Fruit fly (Drosophila melanogaster) whole organism, embryonic: ENCODE results near the gene cu.

Experiments
- Adf1 ChIP-seq: fragments of 200-800 bp; sonication (Bioruptor generic); IDR thresholded peaks from 2 replicates; pipeline ENCODE4 v1.3.6; 2022; ENCODE audit warnings: missing biosample characterization, missing genetic modification characterization
- Asciz ChIP-seq: fragments of 200-800 bp; sonication (Bioruptor generic); optimal IDR thresholded peaks from 2 replicates; lab custom pipeline; 2017; ENCODE audit warnings: missing biosample characterization, mild to moderate bottlenecking, missing genetic modification characterization, missing genetic modification reagents
- CG10209 ChIP-seq: fragments of 200-800 bp; sonication (Bioruptor generic); optimal IDR thresholded peaks from 3 replicates; lab custom pipeline; 2017; ENCODE audit warnings: missing biosample characterization, mild to moderate bottlenecking, missing genetic modification characterization, missing genetic modification reagents
- CG1024 ChIP-seq: fragments of 200-800 bp; sonication (Bioruptor generic); IDR thresholded peaks from 2 replicates; pipeline ENCODE4 v1.3.6; 2022; ENCODE audit warnings: missing biosample characterization, missing genetic modification characterization
- CG11695 ChIP-seq: fragments of 200-800 bp; sonication (Bioruptor generic); IDR thresholded peaks from 3 replicates; pipeline ENCODE4 v1.3.6; 2022; ENCODE audit warnings: missing biosample characterization, missing genetic modification characterization
- CG12155 ChIP-seq: fragments of 200-800 bp; sonication (Bioruptor generic); optimal IDR thresholded peaks from 3 replicates; lab custom pipeline; 2016; ENCODE audit warnings: missing biosample characterization, missing genetic modification characterization
- CG12942 ChIP-seq: fragments of 200-800 bp; sonication (Bioruptor generic); optimal IDR thresholded peaks from 3 replicates; lab custom pipeline; 2016; ENCODE audit warnings: missing biosample characterization, missing genetic modification characterization
- CG14860 ChIP-seq: fragments of 200-800 bp; sonication (Bioruptor generic); IDR thresholded peaks from 3 replicates; pipeline ENCODE4 v1.3.6; 2022; ENCODE audit warnings: missing biosample characterization, missing genetic modification characterization; ENCODE audit not compliant: partially characterized antibody
- CG17186 ChIP-seq: fragments of 200-800 bp; sonication (Bioruptor generic); optimal IDR thresholded peaks from 3 replicates; lab custom pipeline; 2017; ENCODE audit warnings: missing biosample characterization, missing genetic modification reagents, missing genetic modification characterization
- CG2202 ChIP-seq: fragments of 200-800 bp; sonication (Bioruptor generic); optimal IDR thresholded peaks from 2 replicates; lab custom pipeline; 2018; ENCODE audit warnings: missing biosample characterization, mild to moderate bottlenecking, missing genetic modification characterization
- CG31441 ChIP-seq: fragments of 200-800 bp; sonication (Bioruptor generic); IDR thresholded peaks from 2 replicates; pipeline ENCODE4 v1.3.6; 2022; ENCODE audit warnings: missing biosample characterization, missing genetic modification characterization
- CG3838 ChIP-seq: fragments of 200-800 bp; sonication (Bioruptor generic); optimal IDR thresholded peaks from 3 replicates; lab custom pipeline; 2016; ENCODE audit warnings: missing biosample characterization, missing genetic modification characterization
- CG4328 ChIP-seq: fragments of 200-800 bp; sonication (Bioruptor generic); optimal IDR thresholded peaks from 3 replicates; lab custom pipeline; 2017; ENCODE audit warnings: missing biosample characterization, missing genetic modification reagents, missing genetic modification characterization
- CG5245 ChIP-seq: fragments of 200-800 bp; sonication (Bioruptor generic); optimal IDR thresholded peaks from 3 replicates; lab custom pipeline; 2016; ENCODE audit warnings: missing biosample characterization, missing genetic modification characterization
- CG6254 ChIP-seq: fragments of 200-800 bp; sonication (Bioruptor generic); optimal IDR thresholded peaks from 3 replicates; lab custom pipeline; 2017; ENCODE audit warnings: mild to moderate bottlenecking, missing biosample characterization, missing genetic modification reagents, missing genetic modification characterization
- CG6654 ChIP-seq: fragments of 200-800 bp; sonication (Bioruptor generic); optimal IDR thresholded peaks from 2 replicates; lab custom pipeline; 2017; ENCODE audit warnings: missing biosample characterization, mild to moderate bottlenecking, missing genetic modification characterization
- CG6791 ChIP-seq: fragments of 200-800 bp; sonication (Bioruptor generic); IDR thresholded peaks from 3 replicates; pipeline ENCODE4 v1.3.6; 2022; ENCODE audit warnings: missing biosample characterization, missing genetic modification characterization; ENCODE audit not compliant: partially characterized antibody
- CG7372 ChIP-seq: fragments of 200-800 bp; sonication (Bioruptor generic); IDR thresholded peaks from 2 replicates; pipeline ENCODE4 v1.3.6; 2022; ENCODE audit warnings: missing biosample characterization, missing genetic modification characterization
- CG7786 ChIP-seq: fragments of 200-800 bp; sonication (Bioruptor generic); optimal IDR thresholded peaks from 2 replicates; lab custom pipeline; 2016; ENCODE audit warnings: missing biosample characterization, missing genetic modification characterization
- CG8944 ChIP-seq: fragments of 200-800 bp; sonication (Bioruptor generic); optimal IDR thresholded peaks from 3 replicates; lab custom pipeline; 2016; ENCODE audit warnings: missing biosample characterization, missing genetic modification characterization
- CG9609 ChIP-seq: fragments of 200-800 bp; sonication (Bioruptor generic); optimal IDR thresholded peaks from 3 replicates; lab custom pipeline; 2016; ENCODE audit warnings: missing biosample characterization, missing genetic modification characterization
- CG9797 ChIP-seq: fragments of 200-800 bp; sonication (Bioruptor generic); optimal IDR thresholded peaks from 3 replicates; lab custom pipeline; 2018; ENCODE audit warnings: missing biosample characterization, mild to moderate bottlenecking, missing genetic modification characterization
- CG9817 ChIP-seq: fragments of 200-800 bp; sonication (Bioruptor generic); optimal IDR thresholded peaks from 2 replicates; lab custom pipeline; 2018; ENCODE audit warnings: missing biosample characterization, mild to moderate bottlenecking, missing genetic modification characterization, moderate library complexity
- Chrac-16 ChIP-seq: fragments of 200-800 bp; sonication (Bioruptor generic); optimal IDR thresholded peaks from 3 replicates; lab custom pipeline; 2016; ENCODE audit warnings: missing biosample characterization, missing genetic modification characterization
- ERR ChIP-seq: fragments of 200-800 bp; sonication (Bioruptor generic); optimal IDR thresholded peaks from 2 replicates; lab custom pipeline; 2016; ENCODE audit warnings: missing biosample characterization, missing genetic modification characterization
- Hmx ChIP-seq: fragments of 200-800 bp; sonication (Bioruptor generic); optimal IDR thresholded peaks from 2 replicates; lab custom pipeline; 2016; ENCODE audit warnings: missing biosample characterization, missing genetic modification characterization
- Hr39 ChIP-seq: fragments of >200 bp; optimal IDR thresholded peaks from 2 replicates; lab custom pipeline; 2017
- Kr ChIP-seq: fragments of 200-800 bp; sonication (Bioruptor generic); optimal IDR thresholded peaks from 2 replicates; lab custom pipeline; 2017; ENCODE audit warnings: missing biosample characterization, mild to moderate bottlenecking, missing genetic modification characterization
- NC2β ChIP-seq: fragments of 200-800 bp; sonication (Bioruptor generic); optimal IDR thresholded peaks from 2 replicates; lab custom pipeline; 2016; ENCODE audit warnings: missing biosample characterization, missing genetic modification characterization
- NfI ChIP-seq: fragments of 200-800 bp; sonication (Bioruptor generic); optimal IDR thresholded peaks from 3 replicates; lab custom pipeline; 2018; ENCODE audit warnings: missing biosample characterization, mild to moderate bottlenecking, missing genetic modification characterization, moderate library complexity
- ac ChIP-seq: fragments of 200-800 bp; sonication (Bioruptor generic); optimal IDR thresholded peaks from 3 replicates; lab custom pipeline; 2017; ENCODE audit warnings: missing biosample characterization, mild to moderate bottlenecking, missing genetic modification characterization
- bbx ChIP-seq: fragments of 200-800 bp; sonication (Bioruptor generic); IDR thresholded peaks from 2 replicates; pipeline ENCODE4 v1.3.6; 2022; ENCODE audit warnings: missing biosample characterization, missing genetic modification characterization; ENCODE audit not compliant: partially characterized antibody
- bowl ChIP-seq: fragments of 200-800 bp; sonication (Bioruptor generic); IDR thresholded peaks from 2 replicates; pipeline ENCODE4 v1.3.6; 2022; ENCODE audit warnings: missing biosample characterization, missing genetic modification characterization
- bsh ChIP-seq, 2 experiments: fragments of 200-800 bp; sonication (Bioruptor generic); optimal IDR thresholded peaks; 2 replicates each; lab custom pipeline; 2017 to 2018; ENCODE audit warnings: mild to moderate bottlenecking in 2 of 2, missing biosample characterization in 2 of 2, missing genetic modification characterization in 2 of 2, moderate library complexity in 1 of 2
- cas ChIP-seq: fragments of 200-800 bp; sonication (Bioruptor generic); IDR thresholded peaks from 2 replicates; pipeline ENCODE4 v1.3.6; 2022; ENCODE audit warnings: missing biosample characterization, missing genetic modification characterization
- chif ChIP-seq, 2 experiments: fragments of 200-800 bp; sonication (Bioruptor generic); optimal IDR thresholded peaks; 3 replicates each; lab custom pipeline; 2016; ENCODE audit warnings: missing biosample characterization in 2 of 2, missing genetic modification characterization in 2 of 2
- chn ChIP-seq: fragments of 200-800 bp; sonication (Bioruptor generic); optimal IDR thresholded peaks from 2 replicates; lab custom pipeline; 2016; ENCODE audit warnings: missing biosample characterization, missing genetic modification characterization
- dmrt99B ChIP-seq: fragments of 200-800 bp; sonication (Bioruptor generic); optimal IDR thresholded peaks from 2 replicates; lab custom pipeline; 2018; ENCODE audit warnings: missing biosample characterization, mild to moderate bottlenecking, missing genetic modification characterization, moderate library complexity
- emc ChIP-seq: fragments of 200-800 bp; sonication (Bioruptor generic); optimal IDR thresholded peaks from 2 replicates; lab custom pipeline; 2016; ENCODE audit warnings: missing biosample characterization, missing genetic modification characterization
- eyg ChIP-seq: fragments of 200-800 bp; sonication (Bioruptor generic); optimal IDR thresholded peaks from 3 replicates; lab custom pipeline; 2016; ENCODE audit warnings: missing biosample characterization, missing genetic modification characterization
- gfzf ChIP-seq: fragments of 200-800 bp; sonication (Bioruptor generic); optimal IDR thresholded peaks from 2 replicates; lab custom pipeline; 2016; ENCODE audit warnings: missing biosample characterization, mild to moderate bottlenecking, missing genetic modification characterization, moderate library complexity
- gro ChIP-seq: fragments of 200-800 bp; sonication (Bioruptor generic); optimal IDR thresholded peaks from 2 replicates; lab custom pipeline; 2016; ENCODE audit warnings: missing biosample characterization, missing genetic modification characterization
- gsb ChIP-seq: fragments of 200-800 bp; sonication (Bioruptor generic); IDR thresholded peaks from 2 replicates; pipeline ENCODE4 v1.3.6; 2022; ENCODE audit warnings: missing biosample characterization, missing genetic modification characterization
- gsb-n ChIP-seq: fragments of 200-800 bp; sonication (Bioruptor generic); optimal IDR thresholded peaks from 3 replicates; lab custom pipeline; 2018; ENCODE audit warnings: missing biosample characterization, mild to moderate bottlenecking, missing genetic modification characterization
- gt ChIP-seq: fragments of 200-800 bp; sonication (Bioruptor generic); IDR thresholded peaks from 2 replicates; pipeline ENCODE4 v1.3.6; 2022; ENCODE audit warnings: missing biosample characterization, missing genetic modification characterization
- hkb ChIP-seq, 2 experiments: fragments of 200-800 bp in 1 of 2; fragments of >200 bp in 1 of 2; sonication (Bioruptor generic) in 1 of 2; IDR thresholded peaks in 1 of 2; optimal IDR thresholded peaks in 1 of 2; 2 replicates each; pipeline versions ENCODE4 v1.3.6 to Lab custom; 2017 to 2022; ENCODE audit warnings: missing biosample characterization in 1 of 2, missing genetic modification characterization in 1 of 2
- pb ChIP-seq: fragments of 200-800 bp; sonication (Bioruptor generic); optimal IDR thresholded peaks from 3 replicates; lab custom pipeline; 2016; ENCODE audit warnings: missing biosample characterization, missing genetic modification characterization
- phol ChIP-seq: fragments of 200-800 bp; sonication (Bioruptor generic); optimal IDR thresholded peaks from 3 replicates; lab custom pipeline; 2018; ENCODE audit warnings: missing biosample characterization, mild to moderate bottlenecking, missing genetic modification characterization, moderate library complexity
- pnt ChIP-seq: fragments of 200-800 bp; sonication (Bioruptor generic); optimal IDR thresholded peaks from 3 replicates; lab custom pipeline; 2016; ENCODE audit warnings: missing biosample characterization, missing genetic modification characterization
- ranshi ChIP-seq: fragments of 200-800 bp; sonication (Bioruptor generic); IDR thresholded peaks from 2 replicates; pipeline ENCODE4 v1.3.6; 2022; ENCODE audit warnings: missing biosample characterization, missing genetic modification characterization
- tna ChIP-seq: fragments of 200-800 bp; sonication (Bioruptor generic); IDR thresholded peaks from 2 replicates; pipeline ENCODE4 v1.3.6; 2022; ENCODE audit warnings: missing biosample characterization, missing genetic modification characterization; ENCODE audit not compliant: partially characterized antibody

Gene cu

DNA sequence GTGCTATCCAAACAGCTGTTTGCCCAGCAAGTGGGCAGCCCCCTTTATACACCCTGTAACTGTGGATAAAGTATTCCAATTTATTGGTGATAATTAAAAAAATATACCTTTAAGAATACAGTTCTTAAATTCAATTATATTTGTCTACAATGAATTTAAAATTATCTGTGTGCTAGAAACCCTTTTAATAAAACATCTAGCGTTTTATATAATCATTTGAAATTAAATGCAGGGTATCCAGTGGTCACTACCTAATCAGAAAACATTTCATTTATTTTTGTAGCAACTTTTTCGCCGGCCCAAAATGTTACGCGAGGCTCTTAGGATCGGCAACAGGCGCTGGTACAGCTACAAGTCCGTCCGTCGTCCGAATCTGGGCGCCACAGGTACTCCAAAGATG is 29.1 kb downstream of the cu start, which contains the start of gene CG17726 (continued):
- peak; percentile 84 for TF ChIP-seq Adf1 (GFP tag; lab: Robert Waterston, UW)
- peak; percentile 89 for TF ChIP-seq gsb (GFP tag; lab: Robert Waterston, UW)
- peak; percentile 97 for TF ChIP-seq CG10209
- TF ChIP-seq pnt (GFP tag; lab: Kevin White, UChicago), result peak; percentile 86
- peak; percentile 96 for TF ChIP-seq NfI
- peak; percentile 76 for TF ChIP-seq NC2β (GFP tag; lab: Kevin White, UChicago)
- peak; percentile 87 for TF ChIP-seq CG8944 (GFP tag; lab: Kevin White, UChicago)
- TF ChIP-seq chif (GFP tag; optimal IDR thresholded peaks at IDR 0.05; lab: Kevin White, UChicago), result peak; percentile 86 to 94
- peak; percentile 97 for TF ChIP-seq dmrt99B (tag; lab: Kevin White, UChicago)
- peak; percentile 84 for TF ChIP-seq CG5245 (GFP tag; lab: Kevin White, UChicago)
- TF ChIP-seq tna (GFP tag; lab: Robert Waterston, UW), result no peak
- TF ChIP-seq Hr39 (lab: Kevin White, UChicago), result no peak
- TF ChIP-seq CG2202 (tag; lab: Kevin White, UChicago), result peak; percentile 95
- peak; percentile 66 for TF ChIP-seq eyg
- TF ChIP-seq CG6654 (GFP tag; lab: Kevin White, UChicago), result peak; percentile 69
- peak; percentile 80 for TF ChIP-seq gro
- TF ChIP-seq hkb (optimal IDR thresholded peaks at IDR 0.05; lab: Kevin White, UChicago), result no peak
- TF ChIP-seq hkb (GFP tag; IDR thresholded peaks at IDR 0.05; lab: Robert Waterston, UW), result peak; percentile 98
- TF ChIP-seq CG7786 (GFP tag; lab: Kevin White, UChicago), result peak; percentile 87
- peak; percentile 85 for TF ChIP-seq CG3838 (GFP tag; lab: Kevin White, UChicago)
- peak; percentile 95 for TF ChIP-seq CG12155
- peak; percentile 62 to 99 for TF ChIP-seq bsh (GFP tag; optimal IDR thresholded peaks at IDR 0.05; lab: Kevin White, UChicago)
- TF ChIP-seq Chrac-16 (GFP tag; lab: Kevin White, UChicago), result peak; percentile 98
- peak; percentile 55 for TF ChIP-seq CG4328
- peak; percentile 96 for TF ChIP-seq CG9817
- TF ChIP-seq Kr, result no peak
- peak; percentile 92 for TF ChIP-seq ac (GFP tag; lab: Kevin White, UChicago)
- TF ChIP-seq gfzf (GFP tag; lab: Kevin White, UChicago), result peak; percentile 20
- no peak for TF ChIP-seq CG14860 (GFP tag; lab: Robert Waterston, UW)
- TF ChIP-seq bbx (GFP tag; lab: Robert Waterston, UW), result no peak
- TF ChIP-seq gsb-n, result peak; percentile 99
- TF ChIP-seq emc, result peak; percentile 54
- peak; percentile 92 for TF ChIP-seq CG6254 (GFP tag; lab: Kevin White, UChicago)
- peak; percentile 84 for TF ChIP-seq Hmx (GFP tag; lab: Kevin White, UChicago)
- TF ChIP-seq ranshi (GFP tag; lab: Robert Waterston, UW), result peak; percentile 98
- peak; percentile 94 for TF ChIP-seq chn
- peak; percentile 96 for TF ChIP-seq phol (tag; lab: Kevin White, UChicago)
- peak; percentile 95 for TF ChIP-seq CG12942 (GFP tag; lab: Kevin White, UChicago)
- no peak for TF ChIP-seq CG6791
- peak; percentile 98 for TF ChIP-seq CG31441 (GFP tag; lab: Robert Waterston, UW)
- TF ChIP-seq bowl (GFP tag; lab: Robert Waterston, UW), result peak; percentile 96
- peak; percentile 98 for TF ChIP-seq CG11695 (GFP tag; lab: Robert Waterston, UW)
- peak; percentile 94 for TF ChIP-seq gt
- TF ChIP-seq ERR (GFP tag; lab: Kevin White, UChicago), result peak; percentile 63
- peak; percentile 97 for TF ChIP-seq CG7372 (GFP tag; lab: Robert Waterston, UW)
- no peak for TF ChIP-seq Asciz
- TF ChIP-seq CG9797 (GFP tag; lab: Kevin White, UChicago), result peak; percentile 12
- TF ChIP-seq CG1024, result peak; percentile 95
- peak; percentile 57 for TF ChIP-seq pb (GFP tag; lab: Kevin White, UChicago)
- peak; percentile 96 for TF ChIP-seq cas (GFP tag; lab: Robert Waterston, UW)
- TF ChIP-seq CG9609 (GFP tag; lab: Kevin White, UChicago), result peak; percentile 86
- peak; percentile 66 for TF ChIP-seq CG17186 (GFP tag; lab: Kevin White, UChicago)
